Fruit fly (Drosophila melanogaster) whole organism, pupa: ENCODE measurements around the gene CG34001.

Experiments used
- CG12605 ChIP-seq: fragments of 200-800 bp; sonication (Bioruptor generic); IDR thresholded peaks from 2 replicates; pipeline ENCODE4 v1.3.6; 2022; ENCODE audit warnings: missing biosample characterization, missing genetic modification characterization
- CG14655 ChIP-seq: fragments of 200-800 bp; sonication (Bioruptor generic); optimal IDR thresholded peaks from 3 replicates; lab custom pipeline; 2017; ENCODE audit warnings: mild to moderate bottlenecking, missing biosample characterization, missing genetic modification reagents, missing genetic modification characterization
- CG17806 ChIP-seq: fragments of 200-800 bp; sonication (Bioruptor generic); optimal IDR thresholded peaks from 2 replicates; lab custom pipeline; 2018; ENCODE audit warnings: missing biosample characterization, mild to moderate bottlenecking, missing genetic modification characterization, moderate library complexity
- CG32121 ChIP-seq: fragments of 200-800 bp; sonication (Bioruptor generic); IDR thresholded peaks from 2 replicates; pipeline ENCODE4 v1.3.6; 2022; ENCODE audit warnings: missing biosample characterization, missing genetic modification characterization
- CG8159 ChIP-seq: fragments of 200-800 bp; sonication (Bioruptor generic); optimal IDR thresholded peaks from 3 replicates; lab custom pipeline; 2018; ENCODE audit warnings: missing biosample characterization, mild to moderate bottlenecking, missing genetic modification characterization, moderate library complexity
- CG9948 ChIP-seq: fragments of 200-800 bp; sonication (Bioruptor generic); optimal IDR thresholded peaks from 2 replicates; lab custom pipeline; 2018; ENCODE audit warnings: missing biosample characterization, mild to moderate bottlenecking, missing genetic modification characterization, moderate library complexity
- D1 ChIP-seq: fragments of 200-800 bp; sonication (Bioruptor generic); optimal IDR thresholded peaks from 2 replicates; lab custom pipeline; 2018; ENCODE audit warnings: missing biosample characterization, mild to moderate bottlenecking, missing genetic modification characterization, moderate library complexity
- EcR ChIP-seq: fragments of 200-800 bp; sonication (Bioruptor generic); optimal IDR thresholded peaks from 3 replicates; lab custom pipeline; 2019; ENCODE audit warnings: missing biosample characterization, missing genetic modification characterization, mild to moderate bottlenecking, moderate library complexity, missing genetic modification reagents
- Ets98B ChIP-seq: fragments of 200-800 bp; sonication (Bioruptor generic); IDR thresholded peaks from 2 replicates; pipeline ENCODE4 v1.3.6; 2022; ENCODE audit warnings: missing biosample characterization, missing genetic modification characterization
- Pif1A ChIP-seq: fragments of 200-800 bp; sonication (Bioruptor generic); optimal IDR thresholded peaks from 3 replicates; lab custom pipeline; 2016; ENCODE audit warnings: missing biosample characterization, missing genetic modification characterization
- Pif1B ChIP-seq: fragments of 200-800 bp; sonication (Bioruptor generic); optimal IDR thresholded peaks from 3 replicates; lab custom pipeline; 2016; ENCODE audit warnings: missing biosample characterization, missing genetic modification characterization
- fd96Ca ChIP-seq: fragments of 200-800 bp; sonication (Bioruptor generic); IDR thresholded peaks from 3 replicates; pipeline ENCODE4 v1.3.6; 2022; ENCODE audit warnings: missing biosample characterization, missing genetic modification characterization
- rn ChIP-seq: fragments of 200-800 bp; sonication (Bioruptor generic); IDR thresholded peaks from 2 replicates; pipeline ENCODE4 v1.3.6; 2022; ENCODE audit warnings: missing biosample characterization, missing genetic modification characterization

DNA sequence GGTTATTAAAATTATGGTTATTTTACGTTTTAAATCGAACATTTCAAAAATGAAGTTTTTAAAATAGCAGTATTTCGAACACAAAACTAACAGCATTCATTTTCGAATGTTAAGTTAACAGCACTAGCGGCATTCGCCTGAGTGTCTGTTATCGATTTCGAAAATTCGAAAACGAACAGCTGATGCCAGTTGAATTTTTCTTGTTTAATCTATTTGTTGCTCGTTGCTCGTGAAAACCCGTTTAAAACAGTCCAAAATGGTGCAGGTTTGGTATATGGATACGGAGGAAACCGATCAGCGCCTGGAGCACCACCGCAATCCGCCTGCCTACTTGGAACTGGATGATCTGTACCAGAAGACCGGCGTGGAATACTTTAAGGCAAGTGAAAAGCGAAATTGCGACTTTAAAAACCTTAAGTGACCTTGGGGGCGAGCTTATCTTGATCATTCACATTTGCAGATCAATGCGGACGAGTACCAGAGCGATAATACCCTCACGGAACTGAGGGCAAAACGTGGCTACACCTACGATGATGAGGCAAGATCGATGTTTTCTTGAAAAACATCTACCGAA is 32.4 kb downstream of the CG34001 start, which contains the start of gene Adi1:
- no peak for TF ChIP-seq Ets98B (GFP tag; lab: Robert Waterston, UW)
- no peak for TF ChIP-seq CG17806 (tag; lab: Kevin White, UChicago)
- TF ChIP-seq Pif1B, result no peak
- TF ChIP-seq D1 (tag; lab: Kevin White, UChicago), result no peak
- no peak for TF ChIP-seq rn
- TF ChIP-seq Pif1A (GFP tag; lab: Kevin White, UChicago), result no peak
- no peak for TF ChIP-seq CG9948
- no peak for TF ChIP-seq CG32121 (GFP tag; lab: Robert Waterston, UW)
- TF ChIP-seq CG14655 (GFP tag; lab: Kevin White, UChicago), result no peak
- TF ChIP-seq CG12605 (GFP tag; lab: Robert Waterston, UW), result no peak
- TF ChIP-seq EcR (GFP tag; lab: Kevin White, UChicago), result peak; percentile 22
- no peak for TF ChIP-seq CG8159
- no peak for TF ChIP-seq fd96Ca
